Fruit fly (Drosophila melanogaster) whole organism, embryonic: ENCODE data around the gene CG3625.
A peak's percentile ranks its signal among the peaks of the same experiment; 100 is the strongest.

Experiments
- Atf6 ChIP-seq: fragments of 200-800 bp; sonication (Bioruptor generic); IDR thresholded peaks from 2 replicates; pipeline ENCODE4 v1.3.6; 2022; ENCODE audit warnings: missing biosample characterization, missing genetic modification characterization
- BtbVII ChIP-seq: fragments of 200-800 bp; sonication (Bioruptor generic); optimal IDR thresholded peaks from 3 replicates; lab custom pipeline; 2017; ENCODE audit warnings: missing biosample characterization, mild to moderate bottlenecking, missing genetic modification characterization
- CG10321 ChIP-seq: fragments of 200-800 bp; sonication (Bioruptor generic); IDR thresholded peaks from 2 replicates; pipeline ENCODE4 v1.3.6; 2022; ENCODE audit warnings: missing biosample characterization, missing genetic modification characterization
- CG1233 ChIP-seq: fragments of 200-800 bp; sonication (Bioruptor generic); optimal IDR thresholded peaks from 4 replicates; lab custom pipeline; 2018; ENCODE audit warnings: missing biosample characterization, mild to moderate bottlenecking, missing genetic modification characterization
- CG12659 ChIP-seq: fragments of 200-800 bp; sonication (Bioruptor generic); optimal IDR thresholded peaks from 3 replicates; lab custom pipeline; 2017; ENCODE audit warnings: mild to moderate bottlenecking, missing biosample characterization, missing genetic modification reagents, missing genetic modification characterization
- CG13287 ChIP-seq: fragments of 200-800 bp; sonication (Bioruptor generic); IDR thresholded peaks from 2 replicates; pipeline ENCODE4 v1.3.6; 2022; ENCODE audit warnings: missing biosample characterization, missing genetic modification characterization; ENCODE audit not compliant: partially characterized antibody
- CG14667 ChIP-seq: fragments of 200-800 bp; sonication (Bioruptor generic); IDR thresholded peaks from 2 replicates; pipeline ENCODE4 v1.3.6; 2022; ENCODE audit warnings: missing biosample characterization, missing genetic modification characterization
- CG15269 ChIP-seq: fragments of 200-800 bp; sonication (Bioruptor generic); optimal IDR thresholded peaks from 2 replicates; lab custom pipeline; 2018; ENCODE audit warnings: missing biosample characterization, mild to moderate bottlenecking, missing genetic modification characterization, moderate library complexity
- CG17385 ChIP-seq: fragments of 200-800 bp; sonication (Bioruptor generic); optimal IDR thresholded peaks from 3 replicates; lab custom pipeline; 2018; ENCODE audit warnings: missing biosample characterization, mild to moderate bottlenecking, missing genetic modification characterization
- CG17802 ChIP-seq: fragments of 200-800 bp; sonication (Bioruptor generic); optimal IDR thresholded peaks from 2 replicates; lab custom pipeline; 2018; ENCODE audit warnings: missing biosample characterization, mild to moderate bottlenecking, missing genetic modification characterization, moderate library complexity
- CG18011 ChIP-seq: fragments of 200-800 bp; sonication (Bioruptor generic); optimal IDR thresholded peaks from 2 replicates; lab custom pipeline; 2017; ENCODE audit warnings: missing biosample characterization, missing genetic modification characterization, mild to moderate bottlenecking, moderate library complexity, missing genotype
- CG1832 ChIP-seq: fragments of 200-800 bp; sonication (Bioruptor generic); optimal IDR thresholded peaks from 2 replicates; lab custom pipeline; 2017; ENCODE audit warnings: missing biosample characterization, mild to moderate bottlenecking, missing genetic modification characterization, inconsistent platforms
- CG2129 ChIP-seq: fragments of 200-800 bp; sonication (Bioruptor generic); IDR thresholded peaks from 2 replicates; pipeline ENCODE4 v1.3.6; 2022; ENCODE audit warnings: missing biosample characterization, missing genetic modification characterization; ENCODE audit not compliant: partially characterized antibody
- CG4360 ChIP-seq: fragments of 200-800 bp; sonication (Bioruptor generic); IDR thresholded peaks from 2 replicates; pipeline ENCODE4 v1.3.6; 2022; ENCODE audit warnings: missing biosample characterization, missing genetic modification characterization
- CG4617 ChIP-seq: fragments of 200-800 bp; sonication (Bioruptor generic); optimal IDR thresholded peaks from 3 replicates; lab custom pipeline; 2016; ENCODE audit warnings: missing biosample characterization, missing genetic modification characterization, borderline replicate concordance
- CG5180 ChIP-seq: fragments of 200-800 bp; sonication (Bioruptor generic); optimal IDR thresholded peaks from 3 replicates; lab custom pipeline; 2017; ENCODE audit warnings: missing biosample characterization, missing genetic modification characterization, mild to moderate bottlenecking, moderate library complexity, missing genetic modification reagents
- CG6254 ChIP-seq: fragments of 200-800 bp; sonication (Bioruptor generic); optimal IDR thresholded peaks from 3 replicates; lab custom pipeline; 2017; ENCODE audit warnings: mild to moderate bottlenecking, missing biosample characterization, missing genetic modification reagents, missing genetic modification characterization
- CG8478 ChIP-seq: fragments of >200 bp; optimal IDR thresholded peaks from 2 replicates; lab custom pipeline; 2018
- CG9797 ChIP-seq: fragments of 200-800 bp; sonication (Bioruptor generic); optimal IDR thresholded peaks from 3 replicates; lab custom pipeline; 2018; ENCODE audit warnings: missing biosample characterization, mild to moderate bottlenecking, missing genetic modification characterization
- HLH54F ChIP-seq: fragments of 200-800 bp; sonication (Bioruptor generic); optimal IDR thresholded peaks from 3 replicates; lab custom pipeline; 2016; ENCODE audit warnings: missing biosample characterization, missing genetic modification characterization
- Hmr ChIP-seq: fragments of 200-800 bp; sonication (Bioruptor generic); optimal IDR thresholded peaks from 3 replicates; lab custom pipeline; 2017; ENCODE audit warnings: mild to moderate bottlenecking, missing biosample characterization, missing genetic modification reagents, missing genetic modification characterization
- MBD-R2 ChIP-seq: fragments of 200-800 bp; sonication (Bioruptor generic); IDR thresholded peaks from 2 replicates; pipeline ENCODE4 v1.3.6; 2022; ENCODE audit warnings: missing biosample characterization, missing genetic modification characterization
- Meics ChIP-seq: fragments of 200-800 bp; sonication (Bioruptor generic); optimal IDR thresholded peaks from 2 replicates; lab custom pipeline; 2017; ENCODE audit warnings: missing biosample characterization, mild to moderate bottlenecking, missing genetic modification characterization
- Pdp1 ChIP-seq, 2 experiments: fragments of 200-800 bp; sonication (Bioruptor generic); optimal IDR thresholded peaks; 3 replicates each; lab custom pipeline; 2016; ENCODE audit warnings: missing biosample characterization in 2 of 2, missing genetic modification characterization in 2 of 2, mild to moderate bottlenecking in 1 of 2, moderate library complexity in 1 of 2
- Six4 ChIP-seq: fragments of 200-800 bp; sonication (Bioruptor generic); optimal IDR thresholded peaks from 2 replicates; lab custom pipeline; 2016; ENCODE audit warnings: missing biosample characterization, missing genetic modification characterization
- ap ChIP-seq: fragments of 200-800 bp; sonication (Bioruptor generic); IDR thresholded peaks from 2 replicates; pipeline ENCODE4 v1.3.6; 2022; ENCODE audit warnings: missing biosample characterization, missing genetic modification characterization
- bsh ChIP-seq, 2 experiments: fragments of 200-800 bp; sonication (Bioruptor generic); optimal IDR thresholded peaks; 2 replicates each; lab custom pipeline; 2017 to 2018; ENCODE audit warnings: mild to moderate bottlenecking in 2 of 2, missing biosample characterization in 2 of 2, missing genetic modification characterization in 2 of 2, moderate library complexity in 1 of 2
- chinmo ChIP-seq: fragments of 200-800 bp; sonication (Bioruptor generic); IDR thresholded peaks from 4 replicates; pipeline ENCODE4 v1.3.6; 2022; ENCODE audit warnings: missing biosample characterization, missing genetic modification characterization; ENCODE audit not compliant: partially characterized antibody
- chm ChIP-seq: fragments of 200-800 bp; sonication (Bioruptor generic); IDR thresholded peaks from 2 replicates; pipeline ENCODE4 v1.3.6; 2022; ENCODE audit warnings: missing biosample characterization, missing genetic modification characterization
- dati ChIP-seq: fragments of 200-800 bp; sonication (Bioruptor generic); IDR thresholded peaks from 2 replicates; pipeline ENCODE4 v1.3.6; 2022; ENCODE audit warnings: missing biosample characterization, missing genetic modification characterization
- disco-r ChIP-seq: fragments of 200-800 bp; sonication (Bioruptor generic); optimal IDR thresholded peaks from 2 replicates; lab custom pipeline; 2016; ENCODE audit warnings: missing biosample characterization, missing genetic modification characterization
- dm ChIP-seq: fragments of 200-800 bp; sonication (Bioruptor generic); optimal IDR thresholded peaks from 3 replicates; lab custom pipeline; 2016; ENCODE audit warnings: missing biosample characterization, missing genetic modification characterization
- dysf ChIP-seq: fragments of 200-800 bp; sonication (Bioruptor generic); IDR thresholded peaks from 3 replicates; pipeline ENCODE4 v1.3.6; 2022; ENCODE audit warnings: missing biosample characterization, missing genetic modification characterization
- gem ChIP-seq: fragments of 200-800 bp; sonication (Bioruptor generic); optimal IDR thresholded peaks from 2 replicates; lab custom pipeline; 2019; ENCODE audit warnings: missing biosample characterization, mild to moderate bottlenecking, missing genetic modification characterization, moderate library complexity
- gfzf ChIP-seq: fragments of 200-800 bp; sonication (Bioruptor generic); optimal IDR thresholded peaks from 2 replicates; lab custom pipeline; 2016; ENCODE audit warnings: missing biosample characterization, mild to moderate bottlenecking, missing genetic modification characterization, moderate library complexity
- jing ChIP-seq: fragments of 200-800 bp; sonication (Bioruptor generic); optimal IDR thresholded peaks from 2 replicates; lab custom pipeline; 2018; ENCODE audit warnings: missing biosample characterization, mild to moderate bottlenecking, missing genetic modification characterization
- lov ChIP-seq, 2 experiments: fragments of 200-800 bp in 1 of 2; fragments of >200 bp in 1 of 2; sonication (Bioruptor generic) in 1 of 2; IDR thresholded peaks in 1 of 2; optimal IDR thresholded peaks in 1 of 2; 2 replicates in 1 of 2; 3 replicates in 1 of 2; pipeline versions ENCODE4 v1.3.6 to Lab custom; 2017 to 2022; ENCODE audit warnings: missing biosample characterization in 1 of 2, missing genetic modification characterization in 1 of 2
- maf-S ChIP-seq: fragments of 200-800 bp; sonication (Bioruptor generic); optimal IDR thresholded peaks from 2 replicates; lab custom pipeline; 2016; ENCODE audit warnings: missing biosample characterization, missing genetic modification characterization
- nerfin-1 ChIP-seq: fragments of 200-800 bp; sonication (Bioruptor generic); optimal IDR thresholded peaks from 3 replicates; lab custom pipeline; 2019; ENCODE audit warnings: missing biosample characterization, mild to moderate bottlenecking, missing genetic modification characterization, moderate library complexity
- onecut ChIP-seq: fragments of 200-800 bp; sonication (Bioruptor generic); IDR thresholded peaks from 2 replicates; pipeline ENCODE4 v1.3.6; 2022; ENCODE audit warnings: missing biosample characterization, missing genetic modification characterization
- prd ChIP-seq, 3 experiments: fragments of >200 bp in 2 of 3; fragments of 200-800 bp in 1 of 3; sonication (Bioruptor generic) in 1 of 3; optimal IDR thresholded peaks in 2 of 3; IDR thresholded peaks in 1 of 3; 2 replicates in 2 of 3; 3 replicates in 1 of 3; pipeline versions ENCODE4 v1.3.6 to Lab custom; 2017 to 2022; ENCODE audit warnings: missing biosample characterization in 1 of 3, missing genetic modification characterization in 1 of 3
- pros ChIP-seq: fragments of 200-800 bp; sonication (Bioruptor generic); optimal IDR thresholded peaks from 3 replicates; lab custom pipeline; 2019; ENCODE audit warnings: missing biosample characterization, mild to moderate bottlenecking, missing genetic modification characterization, moderate library complexity
- sim ChIP-seq: fragments of 200-800 bp; sonication (Bioruptor generic); IDR thresholded peaks from 2 replicates; pipeline ENCODE4 v1.3.6; 2022; ENCODE audit warnings: missing biosample characterization, missing genetic modification characterization
- tap ChIP-seq: fragments of 200-800 bp; optimal IDR thresholded peaks from 3 replicates; lab custom pipeline; 2019; ENCODE audit warnings: missing biosample characterization, mild to moderate bottlenecking, missing genetic modification characterization, moderate library complexity

Gene CG3625

dm6 chr2L:243819-244218, 47.8 kb downstream of the CG3625 start (continued):
- no peak for TF ChIP-seq disco-r (GFP tag; lab: Kevin White, UChicago)
- no peak for TF ChIP-seq CG17802 (tag; lab: Kevin White, UChicago)
- no peak for TF ChIP-seq dm
- no peak for TF ChIP-seq Six4 (GFP tag; lab: Kevin White, UChicago)
- TF ChIP-seq Meics = peak; percentile 30
- TF ChIP-seq gem (tag; lab: Kevin White, UChicago) = no peak
- TF ChIP-seq CG15269 = no peak
- TF ChIP-seq jing (GFP tag; lab: Kevin White, UChicago) = no peak
- TF ChIP-seq CG4360 (GFP tag; lab: Robert Waterston, UW) = no peak
- TF ChIP-seq CG18011 = no peak
- TF ChIP-seq CG14667 (GFP tag; lab: Robert Waterston, UW) = no peak; the same call in 1 of the 2 replicates
- no peak for TF ChIP-seq pros (GFP tag; lab: Kevin White, UChicago)
- TF ChIP-seq Pdp1 (GFP tag; optimal IDR thresholded peaks at IDR 0.05; lab: Kevin White, UChicago) = peak in 1 of 2 experiments; percentile 8
- TF ChIP-seq sim (GFP tag; lab: Robert Waterston, UW) = no peak
- TF ChIP-seq ap (GFP tag; lab: Robert Waterston, UW) = peak; percentile 35; the same call in 1 of the 2 replicates
- TF ChIP-seq maf-S (GFP tag; lab: Kevin White, UChicago) = no peak
- no peak for TF ChIP-seq tap (tag; lab: Kevin White, UChicago)
- TF ChIP-seq chm (GFP tag; lab: Robert Waterston, UW) = no peak
- TF ChIP-seq CG17385 (GFP tag; lab: Kevin White, UChicago) = peak; percentile 24
- no peak for TF ChIP-seq bsh (GFP tag; optimal IDR thresholded peaks at IDR 0.05; lab: Kevin White, UChicago)
- TF ChIP-seq dysf (GFP tag; lab: Robert Waterston, UW) = peak; percentile 52; the same call in 2 of the 3 replicates
- no peak for TF ChIP-seq CG4617
- no peak for TF ChIP-seq prd (optimal IDR thresholded peaks at IDR 0.05; lab: Kevin White, UChicago)
- TF ChIP-seq prd (GFP tag; IDR thresholded peaks at IDR 0.05; lab: Robert Waterston, UW) = peak; percentile 59; the same call in 2 of the 3 replicates
- peak; percentile 40 for TF ChIP-seq Hmr (GFP tag; lab: Kevin White, UChicago)
- no peak for TF ChIP-seq gfzf (GFP tag; lab: Kevin White, UChicago)
- no peak for TF ChIP-seq CG12659 (GFP tag; lab: Kevin White, UChicago)
- TF ChIP-seq HLH54F = no peak
- peak; percentile 34 for TF ChIP-seq Atf6 (GFP tag; lab: Robert Waterston, UW)

dm6 chr2L:243123-243522, 48.5 kb downstream of the CG3625 start:
- no peak for TF ChIP-seq CG8478
- TF ChIP-seq chm (GFP tag; lab: Robert Waterston, UW) = peak; percentile 33; the same call in 1 of the 2 replicates
- TF ChIP-seq pros (GFP tag; lab: Kevin White, UChicago) = peak; percentile 22
- TF ChIP-seq CG5180 (GFP tag; lab: Kevin White, UChicago) = no peak
- 0 out of 2 replicates have a peak, but pooled peaks have one; percentile 36 for TF ChIP-seq MBD-R2 (GFP tag; lab: Robert Waterston, UW)
- peak; percentile 91 for TF ChIP-seq onecut (GFP tag; lab: Robert Waterston, UW)
- TF ChIP-seq CG9797 (GFP tag; lab: Kevin White, UChicago) = no peak
- no peak for TF ChIP-seq CG1832 (GFP tag; lab: Kevin White, UChicago)
- TF ChIP-seq CG6254 = no peak
- no peak for TF ChIP-seq lov (optimal IDR thresholded peaks at IDR 0.05; lab: Kevin White, UChicago)
- TF ChIP-seq lov (GFP tag; IDR thresholded peaks at IDR 0.05; lab: Robert Waterston, UW) = no peak
- TF ChIP-seq CG1233 (GFP tag; lab: Kevin White, UChicago) = no peak
- TF ChIP-seq dati (GFP tag; lab: Robert Waterston, UW) = no peak
- no peak for TF ChIP-seq CG13287 (GFP tag; lab: Robert Waterston, UW)
- peak; percentile 11 for TF ChIP-seq nerfin-1
- TF ChIP-seq prd (optimal IDR thresholded peaks at IDR 0.05; lab: Kevin White, UChicago) = no peak
- TF ChIP-seq prd (GFP tag; IDR thresholded peaks at IDR 0.05; lab: Robert Waterston, UW) = no peak
- TF ChIP-seq BtbVII (GFP tag; lab: Kevin White, UChicago) = no peak
- TF ChIP-seq CG2129 (GFP tag; lab: Robert Waterston, UW) = no peak
- TF ChIP-seq chinmo (GFP tag; lab: Robert Waterston, UW) = 0 out of 4 replicates have a peak, but pooled peaks have one; percentile 52
- no peak for TF ChIP-seq CG10321 (GFP tag; lab: Robert Waterston, UW)
